Fruit fly (Drosophila melanogaster): ENCODE measurements around the gene CG3165.

CG3165 gene

dm6 chr2L:2976829-2977228, at the start of gene CG3165, which contains the start of gene CG9641:
Gene CG3165 (plus strand): TSS chr2L:2977122.
Gene CG9641 (minus strand): TSS chr2L:2976862.
- TF ChIP-seq psq (optimal IDR thresholded peaks at IDR 0.05) (no peak), usp (GFP tag; optimal IDR thresholded peaks at IDR 0.05) (no peak), CG8478 (optimal IDR thresholded peaks at IDR 0.05) (no peak), EcR (GFP tag; optimal IDR thresholded peaks at IDR 0.05) (no peak), pan (optimal IDR thresholded peaks at IDR 0.05) (no peak), Dll (optimal IDR thresholded peaks at IDR 0.05) (no peak)

dm6 chr2L:2930646-2931045, 46.3 kb upstream of the CG3165 start:
- TF ChIP-seq Dll (optimal IDR thresholded peaks at IDR 0.05) (no peak), psq (optimal IDR thresholded peaks at IDR 0.05) (no peak), CG8478 (optimal IDR thresholded peaks at IDR 0.05) (no peak), pan (optimal IDR thresholded peaks at IDR 0.05) (no peak), EcR (GFP tag; optimal IDR thresholded peaks at IDR 0.05) (no peak), usp (GFP tag; optimal IDR thresholded peaks at IDR 0.05) (no peak)

dm6 chr2L:2931555-2932131, 45.3 kb upstream of the CG3165 start:
- TF ChIP-seq EcR (GFP tag; optimal IDR thresholded peaks at IDR 0.05): no peak
- no peak for TF ChIP-seq usp (GFP tag; optimal IDR thresholded peaks at IDR 0.05)
- no peak for TF ChIP-seq psq (optimal IDR thresholded peaks at IDR 0.05)
- TF ChIP-seq Dll (optimal IDR thresholded peaks at IDR 0.05): no peak
- no peak for TF ChIP-seq pan (optimal IDR thresholded peaks at IDR 0.05)
- TF ChIP-seq CG8478 (optimal IDR thresholded peaks at IDR 0.05): no peak

- no peak for TF ChIP-seq Dll (optimal IDR thresholded peaks at IDR 0.05)
- TF ChIP-seq psq (optimal IDR thresholded peaks at IDR 0.05): no peak
- no peak for TF ChIP-seq EcR (GFP tag; optimal IDR thresholded peaks at IDR 0.05)
- no peak for TF ChIP-seq CG8478 (optimal IDR thresholded peaks at IDR 0.05)
- TF ChIP-seq usp (GFP tag; optimal IDR thresholded peaks at IDR 0.05): no peak
- no peak for TF ChIP-seq pan (optimal IDR thresholded peaks at IDR 0.05)
These were observed 41.2 kb upstream of the CG3165 start for dm6 chr2L:2935704-2936103.

dm6 chr2L:2939698-2940097, 37.2 kb upstream of the CG3165 start:
- TF ChIP-seq Dll (optimal IDR thresholded peaks at IDR 0.05) (no peak), EcR (GFP tag; optimal IDR thresholded peaks at IDR 0.05) (no peak), CG8478 (optimal IDR thresholded peaks at IDR 0.05) (no peak), usp (GFP tag; optimal IDR thresholded peaks at IDR 0.05) (no peak), psq (optimal IDR thresholded peaks at IDR 0.05) (no peak), pan (optimal IDR thresholded peaks at IDR 0.05) (no peak)

- TF ChIP-seq pan (optimal IDR thresholded peaks at IDR 0.05) (no peak), usp (GFP tag; optimal IDR thresholded peaks at IDR 0.05) (no peak)
These were observed 35.6 kb upstream of the CG3165 start for dm6 chr2L:2941353-2941752.

dm6 chr2L:2942639-2943038, 34.3 kb upstream of the CG3165 start:
- TF ChIP-seq psq (optimal IDR thresholded peaks at IDR 0.05): no peak

- TF ChIP-seq psq (optimal IDR thresholded peaks at IDR 0.05): no peak
- no peak for TF ChIP-seq Dll (optimal IDR thresholded peaks at IDR 0.05)
These were observed 32.4 kb upstream of the CG3165 start for dm6 chr2L:2944509-2944908.

- no peak for TF ChIP-seq usp (GFP tag; optimal IDR thresholded peaks at IDR 0.05)
- TF ChIP-seq psq (optimal IDR thresholded peaks at IDR 0.05): no peak
- no peak for TF ChIP-seq Dll (optimal IDR thresholded peaks at IDR 0.05)
- TF ChIP-seq CG8478 (optimal IDR thresholded peaks at IDR 0.05): no peak
- no peak for TF ChIP-seq EcR (GFP tag; optimal IDR thresholded peaks at IDR 0.05)
- no peak for TF ChIP-seq pan (optimal IDR thresholded peaks at IDR 0.05)
These were observed 31.3 kb upstream of the CG3165 start for dm6 chr2L:2945438-2946220.

- TF ChIP-seq EcR (GFP tag; optimal IDR thresholded peaks at IDR 0.05) (no peak), pan (optimal IDR thresholded peaks at IDR 0.05) (no peak), Dll (optimal IDR thresholded peaks at IDR 0.05) (no peak), CG8478 (optimal IDR thresholded peaks at IDR 0.05) (no peak), psq (optimal IDR thresholded peaks at IDR 0.05) (no peak), usp (GFP tag; optimal IDR thresholded peaks at IDR 0.05) (no peak)
These were observed 22.4 kb upstream of the CG3165 start, which contains the start of gene Rbp9 for dm6 chr2L:2954472-2954871. Gene Rbp9 (plus strand): TSS chr2L:2954762.

- TF ChIP-seq EcR (GFP tag; optimal IDR thresholded peaks at IDR 0.05) (peak in 1 of 2 experiments; percentile 90), pan (optimal IDR thresholded peaks at IDR 0.05) (no peak), CG8478 (optimal IDR thresholded peaks at IDR 0.05) (peak; percentile 6), Dll (optimal IDR thresholded peaks at IDR 0.05) (peak; percentile 46)
These were observed 21.3 kb upstream of the CG3165 start for dm6 chr2L:2955659-2956058.

dm6 chr2L:2956358-2956757, 20.6 kb upstream of the CG3165 start:
- TF ChIP-seq EcR (GFP tag; optimal IDR thresholded peaks at IDR 0.05): no peak
- no peak for TF ChIP-seq psq (optimal IDR thresholded peaks at IDR 0.05)
- TF ChIP-seq CG8478 (optimal IDR thresholded peaks at IDR 0.05): no peak
- no peak for TF ChIP-seq pan (optimal IDR thresholded peaks at IDR 0.05)
- no peak for TF ChIP-seq usp (GFP tag; optimal IDR thresholded peaks at IDR 0.05)
- no peak for TF ChIP-seq Dll (optimal IDR thresholded peaks at IDR 0.05)

- no peak for TF ChIP-seq EcR (GFP tag; optimal IDR thresholded peaks at IDR 0.05)
- no peak for TF ChIP-seq CG8478 (optimal IDR thresholded peaks at IDR 0.05)
- TF ChIP-seq pan (optimal IDR thresholded peaks at IDR 0.05): no peak
- no peak for TF ChIP-seq Dll (optimal IDR thresholded peaks at IDR 0.05)
- TF ChIP-seq psq (optimal IDR thresholded peaks at IDR 0.05): no peak
- TF ChIP-seq usp (GFP tag; optimal IDR thresholded peaks at IDR 0.05): no peak
These were observed 19.9 kb upstream of the CG3165 start for dm6 chr2L:2956992-2957391.

Data from whole organism.